Worm (Caenorhabditis elegans) whole organism, young adult: ENCODE measurements around the gene pks-1.

ENCODE experiments used
- B0035.1 ChIP-seq: sonication (generic microtip); optimal IDR thresholded peaks from 2 replicates; lab custom pipeline; 2016; ENCODE audit warnings: missing genetic modification characterization, mild to moderate bottlenecking, missing compliant biosample characterization, missing genotype, missing genetic modification reagents
- B0336.3 ChIP-seq: fragments of 200-800 bp; sonication (Bioruptor generic); IDR thresholded peaks from 2 replicates; pipeline ENCODE4 v1.3.6; 2022; ENCODE audit warnings: missing genetic modification characterization, missing compliant biosample characterization
- C06A6.2 ChIP-seq: fragments of 200-800 bp; sonication (Bioruptor generic); conservative IDR thresholded peaks from 2 replicates; pipeline ENCODE4 v1.3.6; 2022; ENCODE audit warnings: missing genetic modification characterization, missing compliant biosample characterization
- C17E4.6 ChIP-seq: fragments of 200-800 bp; sonication (Bioruptor generic); IDR thresholded peaks from 2 replicates; pipeline ENCODE4 v1.3.6; 2022; ENCODE audit warnings: missing genetic modification reagents, missing genetic modification characterization, missing compliant biosample characterization
- F37B4.10 ChIP-seq: fragments of 200-800 bp; sonication (Bioruptor generic); IDR thresholded peaks from 2 replicates; pipeline ENCODE4 v1.3.6; 2022; ENCODE audit warnings: missing genetic modification characterization, missing compliant biosample characterization
- T07F8.4 ChIP-seq: sonication (generic microtip); optimal IDR thresholded peaks from 2 replicates; lab custom pipeline; 2016; ENCODE audit warnings: mild to moderate bottlenecking, missing genetic modification characterization, moderate library complexity, missing compliant biosample characterization
- Y56A3A.18 ChIP-seq: fragments of 200-800 bp; sonication (Bioruptor generic); IDR thresholded peaks from 2 replicates; pipeline ENCODE4 v1.3.6; 2022; ENCODE audit warnings: missing genetic modification reagents, missing genetic modification characterization, missing compliant biosample characterization
- Y79H2A.3 ChIP-seq: fragments of 200-800 bp; sonication (Bioruptor generic); conservative IDR thresholded peaks from 2 replicates; pipeline ENCODE4 v1.3.6; 2022; ENCODE audit warnings: missing genetic modification reagents, missing genetic modification characterization, missing compliant biosample characterization
- Y95B8A.8 ChIP-seq: fragments of 200-800 bp; sonication (Bioruptor generic); IDR thresholded peaks from 2 replicates; pipeline ENCODE4 v1.3.6; 2022; ENCODE audit warnings: missing genetic modification reagents, missing genetic modification characterization, missing compliant biosample characterization
- ama-1 ChIP-seq, 3 experiments: fragments of 150-350 bp in 1 of 3; sonication (generic microtip) in 2 of 3; optimal IDR thresholded peaks; 2 replicates each; lab custom pipeline; 2014 to 2018; ENCODE audit warnings: missing biosample characterization in 2 of 3, missing genetic modification characterization in 2 of 3, missing genetic modification reagents in 2 of 3
- athp-1 ChIP-seq: sonication (generic microtip); optimal IDR thresholded peaks from 2 replicates; lab custom pipeline; 2017; ENCODE audit warnings: mild to moderate bottlenecking, missing genetic modification characterization, missing compliant biosample characterization
- attf-3 ChIP-seq: fragments of 200-800 bp; sonication (Bioruptor generic); conservative IDR thresholded peaks from 2 replicates; pipeline ENCODE4 v1.3.6; 2022; ENCODE audit warnings: missing genetic modification reagents, missing genetic modification characterization, missing compliant biosample characterization
- attf-6 ChIP-seq: fragments of 200-800 bp; sonication (Bioruptor generic); IDR thresholded peaks from 2 replicates; pipeline ENCODE4 v1.3.6; 2022; ENCODE audit warnings: missing genetic modification reagents, missing genetic modification characterization, missing compliant biosample characterization
- bed-1 ChIP-seq: fragments of 200-800 bp; sonication (Bioruptor generic); IDR thresholded peaks from 2 replicates; pipeline ENCODE4 v1.3.6; 2022; ENCODE audit warnings: missing genetic modification reagents, missing genetic modification characterization, missing compliant biosample characterization
- bed-2 ChIP-seq: fragments of 200-800 bp; sonication (Bioruptor generic); IDR thresholded peaks from 2 replicates; pipeline ENCODE4 v1.3.6; 2022; ENCODE audit warnings: missing genetic modification reagents, missing genetic modification characterization, missing compliant biosample characterization
- cebp-1 ChIP-seq, 2 experiments: fragments of 200-800 bp in 1 of 2; sonication (Bioruptor generic) in 1 of 2; sonication (generic microtip) in 1 of 2; IDR thresholded peaks in 1 of 2; optimal IDR thresholded peaks in 1 of 2; 2 replicates each; pipeline versions ENCODE4 v1.3.6 to Lab custom; 2017 to 2022; ENCODE audit warnings: missing compliant biosample characterization in 2 of 2, missing genetic modification characterization in 2 of 2, mild to moderate bottlenecking in 1 of 2, missing genetic modification reagents in 1 of 2, moderate library complexity in 1 of 2
- ceh-100 ChIP-seq: fragments of 200-800 bp; sonication (Bioruptor generic); IDR thresholded peaks from 2 replicates; pipeline ENCODE4 v1.3.6; 2022; ENCODE audit warnings: missing genetic modification reagents, missing genetic modification characterization, missing compliant biosample characterization
- ceh-27 ChIP-seq: fragments of 200-800 bp; sonication (Bioruptor generic); optimal IDR thresholded peaks from 2 replicates; lab custom pipeline; 2018; ENCODE audit warnings: mild to moderate bottlenecking, missing genetic modification characterization, moderate library complexity, missing compliant biosample characterization
- ceh-58 ChIP-seq: fragments of 200-800 bp; sonication (Bioruptor generic); IDR thresholded peaks from 2 replicates; pipeline ENCODE4 v1.3.6; 2022; ENCODE audit warnings: missing genetic modification characterization, missing compliant biosample characterization
- dpff-1 ChIP-seq: sonication (generic microtip); optimal IDR thresholded peaks from 2 replicates; lab custom pipeline; 2017; ENCODE audit warnings: mild to moderate bottlenecking, missing genetic modification characterization, missing compliant biosample characterization
- dpl-1 ChIP-seq: fragments of 150-350 bp; optimal IDR thresholded peaks from 2 replicates; lab custom pipeline; 2014; ENCODE audit warnings: missing biosample characterization, missing genetic modification reagents, missing genetic modification characterization
- efl-1 ChIP-seq: fragments of 150-350 bp; optimal IDR thresholded peaks from 2 replicates; lab custom pipeline; 2014; ENCODE audit warnings: missing biosample characterization, missing genetic modification reagents, missing genetic modification characterization
- egrh-3 ChIP-seq: fragments of 200-800 bp; sonication (Bioruptor generic); IDR thresholded peaks from 2 replicates; pipeline ENCODE4 v1.3.6; 2022; ENCODE audit warnings: missing genetic modification reagents, missing genetic modification characterization, missing compliant biosample characterization
- ekl-4 ChIP-seq: fragments of 200-800 bp; sonication (Bioruptor generic); IDR thresholded peaks from 2 replicates; pipeline ENCODE4 v1.3.6; 2022; ENCODE audit warnings: missing genetic modification reagents, missing genetic modification characterization, missing compliant biosample characterization
- ets-4 ChIP-seq: fragments of 200-800 bp; sonication (Bioruptor generic); optimal IDR thresholded peaks from 2 replicates; lab custom pipeline; 2018; ENCODE audit warnings: mild to moderate bottlenecking, missing genetic modification characterization, missing compliant biosample characterization
- hlh-12 ChIP-seq: sonication (generic microtip); optimal IDR thresholded peaks from 2 replicates; lab custom pipeline; 2016; ENCODE audit warnings: missing genetic modification characterization, missing compliant biosample characterization
- hlh-26 ChIP-seq: fragments of 200-800 bp; sonication (Bioruptor generic); conservative IDR thresholded peaks from 2 replicates; pipeline ENCODE4 v1.3.6; 2022; ENCODE audit warnings: missing genetic modification reagents, missing genetic modification characterization, missing compliant biosample characterization
- hmg-20 ChIP-seq: fragments of 200-800 bp; sonication (Bioruptor generic); IDR thresholded peaks from 2 replicates; pipeline ENCODE4 v1.3.6; 2022; ENCODE audit warnings: missing genetic modification reagents, missing genetic modification characterization, missing compliant biosample characterization
- hrde-1 ChIP-seq: sonication (generic microtip); optimal IDR thresholded peaks from 2 replicates; lab custom pipeline; 2016; ENCODE audit warnings: missing genetic modification characterization, mild to moderate bottlenecking, missing compliant biosample characterization, moderate library complexity, missing genotype, missing genetic modification reagents, borderline replicate concordance
- lin-40 ChIP-seq: sonication (generic microtip); optimal IDR thresholded peaks from 2 replicates; lab custom pipeline; 2016; ENCODE audit warnings: missing genetic modification characterization, mild to moderate bottlenecking, missing compliant biosample characterization, missing genotype, missing genetic modification reagents
- lin-54 ChIP-seq: fragments of 200-800 bp; sonication (Bioruptor generic); optimal IDR thresholded peaks from 2 replicates; lab custom pipeline; 2018; ENCODE audit warnings: mild to moderate bottlenecking, missing genetic modification characterization, missing compliant biosample characterization
- lsy-27 ChIP-seq: sonication (generic microtip); optimal IDR thresholded peaks from 2 replicates; lab custom pipeline; 2017; ENCODE audit warnings: missing genetic modification characterization, mild to moderate bottlenecking, missing compliant biosample characterization, antibody characterized with exemption, missing genotype, borderline replicate concordance; ENCODE audit not compliant: insufficient read depth
- madf-10 ChIP-seq: sonication (generic microtip); optimal IDR thresholded peaks from 2 replicates; lab custom pipeline; 2016; ENCODE audit warnings: mild to moderate bottlenecking, missing genetic modification characterization, missing compliant biosample characterization
- madf-6 ChIP-seq: fragments of 200-800 bp; sonication (Bioruptor generic); IDR thresholded peaks from 2 replicates; pipeline ENCODE4 v1.3.6; 2022; ENCODE audit warnings: missing genetic modification reagents, missing genetic modification characterization, missing compliant biosample characterization
- madf-8 ChIP-seq: fragments of 200-800 bp; sonication (Bioruptor generic); conservative IDR thresholded peaks from 2 replicates; pipeline ENCODE4 v1.3.6; 2022; ENCODE audit warnings: missing genetic modification reagents, missing genetic modification characterization, missing compliant biosample characterization
- nfyb-1 ChIP-seq: fragments of 200-800 bp; sonication (Bioruptor generic); IDR thresholded peaks from 2 replicates; pipeline ENCODE4 v1.3.6; 2022; ENCODE audit warnings: missing genetic modification reagents, missing genetic modification characterization, missing compliant biosample characterization
- nhr-27 ChIP-seq: fragments of 200-800 bp; sonication (Bioruptor generic); optimal IDR thresholded peaks from 2 replicates; lab custom pipeline; 2018; ENCODE audit warnings: mild to moderate bottlenecking, missing genetic modification characterization, moderate library complexity, missing compliant biosample characterization
- nhr-80 ChIP-seq: sonication (generic microtip); optimal IDR thresholded peaks from 2 replicates; lab custom pipeline; 2016; ENCODE audit warnings: missing genetic modification characterization, missing compliant biosample characterization
- pbrm-1 ChIP-seq: fragments of 200-800 bp; sonication (Bioruptor generic); IDR thresholded peaks from 2 replicates; pipeline ENCODE4 v1.3.6; 2022; ENCODE audit warnings: missing genetic modification reagents, missing genetic modification characterization, missing compliant biosample characterization
- rec-8 ChIP-seq, 2 experiments: sonication (generic microtip); optimal IDR thresholded peaks; 2 replicates each; lab custom pipeline; 2016; ENCODE audit warnings: mild to moderate bottlenecking in 2 of 2, missing genetic modification characterization in 2 of 2, missing genetic modification reagents in 2 of 2, missing genotype in 2 of 2, missing biosample characterization in 1 of 2, missing compliant biosample characterization in 1 of 2, moderate library complexity in 1 of 2
- snpc-1.1 ChIP-seq: sonication (generic microtip); optimal IDR thresholded peaks from 2 replicates; lab custom pipeline; 2017; ENCODE audit warnings: missing genetic modification characterization, mild to moderate bottlenecking, missing compliant biosample characterization, antibody characterized with exemption, moderate library complexity, missing genotype, missing genetic modification reagents; ENCODE audit not compliant: insufficient read depth
- snpc-4 ChIP-seq, 5 experiments: fragments of 150-350 bp in 1 of 5; sonication (generic microtip) in 4 of 5; optimal IDR thresholded peaks; 2 replicates each; lab custom pipeline; 2014 to 2018; ENCODE audit warnings: missing genetic modification characterization in 5 of 5, missing biosample characterization in 3 of 5, antibody characterized with exemption in 2 of 5, mild to moderate bottlenecking in 2 of 5, missing compliant biosample characterization in 2 of 5, missing genotype in 2 of 5, moderate library complexity in 2 of 5, missing genetic modification reagents in 1 of 5
- tbx-9 ChIP-seq: sonication (generic microtip); optimal IDR thresholded peaks from 2 replicates; lab custom pipeline; 2016; ENCODE audit warnings: borderline replicate concordance, missing genetic modification characterization, inconsistent platforms, missing compliant biosample characterization
- xnd-1 ChIP-seq: sonication (generic microtip); optimal IDR thresholded peaks from 2 replicates; lab custom pipeline; 2016; ENCODE audit warnings: missing genotype, missing genetic modification reagents, missing genetic modification characterization, missing compliant biosample characterization
- zfh-2 ChIP-seq: fragments of 200-800 bp; sonication (Bioruptor generic); conservative IDR thresholded peaks from 2 replicates; pipeline ENCODE4 v1.3.6; 2022; ENCODE audit warnings: missing genetic modification reagents, missing genetic modification characterization, missing compliant biosample characterization
- ztf-26 ChIP-seq: sonication (generic microtip); optimal IDR thresholded peaks from 2 replicates; lab custom pipeline; 2017; ENCODE audit warnings: missing genetic modification characterization, missing compliant biosample characterization

pks-1 gene

ce11 chrX:5475164-5475576 is 61.6 kb downstream of the pks-1 start (continued):
- TF ChIP-seq B0336.3 (GFP tag; lab: Robert Waterston, UW), result peak; percentile 41; the same call in 1 of the 2 replicates
- no peak for TF ChIP-seq dpl-1 (GFP tag; lab: Kevin White, UChicago)
- TF ChIP-seq cebp-1 (GFP tag; IDR thresholded peaks at IDR 0.05; lab: Robert Waterston, UW), result no peak
- peak; percentile 56 for TF ChIP-seq cebp-1 (tag; optimal IDR thresholded peaks at IDR 0.05; lab: Kevin White, UChicago)
- TF ChIP-seq bed-1 (GFP tag; lab: Robert Waterston, UW), result no peak
- peak; percentile 88 for TF ChIP-seq zfh-2
- TF ChIP-seq ets-4 (GFP tag; lab: Kevin White, UChicago), result no peak
- 0 out of 2 replicates have a peak, but pooled peaks have one; percentile 48 for TF ChIP-seq nfyb-1 (GFP tag; lab: Robert Waterston, UW)
- TF ChIP-seq tbx-9 (tag; lab: Kevin White, UChicago), result no peak
- no peak for TF ChIP-seq madf-8 (GFP tag; lab: Robert Waterston, UW)
- no peak for TF ChIP-seq lin-54 (GFP tag; lab: Kevin White, UChicago)
- TF ChIP-seq T07F8.4 (tag; lab: Kevin White, UChicago), result no peak
- TF ChIP-seq dpff-1 (tag; lab: Kevin White, UChicago), result no peak
- TF ChIP-seq attf-6 (GFP tag; lab: Robert Waterston, UW), result no peak
- peak; percentile 29 for TF ChIP-seq lin-40 (tag; lab: Kevin White, UChicago)
- TF ChIP-seq Y56A3A.18, result no peak
- TF ChIP-seq Y95B8A.8 (GFP tag; lab: Robert Waterston, UW), result no peak
- no peak for TF ChIP-seq lsy-27 (tag; lab: Kevin White, UChicago)
- no peak for TF ChIP-seq ztf-26 (tag; lab: Kevin White, UChicago)
- no peak for TF ChIP-seq snpc-4 (GFP tag; optimal IDR thresholded peaks at IDR 0.05; lab: Kevin White, UChicago)
- TF ChIP-seq snpc-4 (tag; optimal IDR thresholded peaks at IDR 0.05; lab: Kevin White, UChicago), result peak in 2 of 4 experiments; percentile 24
- no peak for TF ChIP-seq madf-6 (GFP tag; lab: Robert Waterston, UW)
- TF ChIP-seq hlh-12 (tag; lab: Kevin White, UChicago), result no peak
- TF ChIP-seq nhr-27 (tag; lab: Kevin White, UChicago), result no peak
- peak; percentile 92 for TF ChIP-seq nhr-80
- TF ChIP-seq B0035.1 (tag; lab: Kevin White, UChicago), result no peak
- TF ChIP-seq ceh-58 (GFP tag; lab: Robert Waterston, UW), result no peak
- no peak for TF ChIP-seq C17E4.6
- peak; percentile 61; the same call in 1 of the 2 replicates for TF ChIP-seq ekl-4
- no peak for TF ChIP-seq hlh-26
- TF ChIP-seq Y79H2A.3 (GFP tag; lab: Robert Waterston, UW), result no peak
- TF ChIP-seq rec-8 (tag; optimal IDR thresholded peaks at IDR 0.05; lab: Kevin White, UChicago), result no peak
- TF ChIP-seq athp-1 (tag; lab: Kevin White, UChicago), result no peak
- TF ChIP-seq hmg-20 (GFP tag; lab: Robert Waterston, UW), result 0 out of 2 replicates have a peak, but pooled peaks have one; percentile 26
- TF ChIP-seq C06A6.2 (GFP tag; lab: Robert Waterston, UW), result no peak; the same call in 1 of the 2 replicates
- TF ChIP-seq ceh-27 (GFP tag; lab: Kevin White, UChicago), result peak; percentile 75
- no peak for TF ChIP-seq ceh-100
- no peak for TF ChIP-seq xnd-1 (tag; lab: Kevin White, UChicago)
- TF ChIP-seq efl-1 (GFP tag; lab: Kevin White, UChicago), result no peak
- TF ChIP-seq hrde-1 (tag; lab: Kevin White, UChicago), result no peak
- TF ChIP-seq pbrm-1 (GFP tag; lab: Robert Waterston, UW), result 0 out of 2 replicates have a peak, but pooled peaks have one; percentile 24
- no peak; the same call in 1 of the 2 replicates for TF ChIP-seq egrh-3 (GFP tag; lab: Robert Waterston, UW)
- TF ChIP-seq madf-10 (tag; lab: Kevin White, UChicago), result peak; percentile 11
- TF ChIP-seq ama-1 (optimal IDR thresholded peaks at IDR 0.05; lab: Kevin White, UChicago), result no peak
- no peak for TF ChIP-seq ama-1 (GFP tag; optimal IDR thresholded peaks at IDR 0.05; lab: Kevin White, UChicago)
- TF ChIP-seq bed-2 (GFP tag; lab: Robert Waterston, UW), result no peak
- TF ChIP-seq F37B4.10 (GFP tag; lab: Robert Waterston, UW), result no peak
- TF ChIP-seq attf-3 (GFP tag; lab: Robert Waterston, UW), result no peak
- TF ChIP-seq snpc-1.1 (tag; lab: Kevin White, UChicago), result no peak
